Worm (Caenorhabditis elegans) whole organism, late embryonic: ENCODE results near the gene tufm-1.

ENCODE experiments used
- ahr-1 ChIP-seq: sonication (generic microtip); optimal IDR thresholded peaks from 2 replicates; lab custom pipeline; 2016; ENCODE audit warnings: missing genetic modification characterization, missing compliant biosample characterization
- ama-1 ChIP-seq: fragments of 150-350 bp; optimal IDR thresholded peaks from 2 replicates; lab custom pipeline; 2014
- ceh-9 ChIP-seq: sonication (generic microtip); optimal IDR thresholded peaks from 2 replicates; lab custom pipeline; 2016; ENCODE audit warnings: mild to moderate bottlenecking, missing genetic modification characterization, inconsistent platforms, missing compliant biosample characterization
- elt-2 ChIP-seq: sonication (generic microtip); optimal IDR thresholded peaks from 2 replicates; lab custom pipeline; 2016; ENCODE audit warnings: missing genetic modification reagents, missing genetic modification characterization, missing compliant biosample characterization
- ets-4 ChIP-seq: sonication (generic microtip); optimal IDR thresholded peaks from 2 replicates; lab custom pipeline; 2016; ENCODE audit warnings: missing genetic modification characterization, missing compliant biosample characterization
- fax-1 ChIP-seq: sonication (generic microtip); optimal IDR thresholded peaks from 2 replicates; lab custom pipeline; 2016; ENCODE audit warnings: missing genotype, missing genetic modification characterization, missing compliant biosample characterization
- fkh-10 ChIP-seq: fragments of 150-350 bp; optimal IDR thresholded peaks from 2 replicates; lab custom pipeline; 2014; ENCODE audit warnings: missing biosample characterization, missing genetic modification reagents, missing genetic modification characterization
- gmeb-2 ChIP-seq: sonication (generic microtip); optimal IDR thresholded peaks from 2 replicates; lab custom pipeline; 2016; ENCODE audit warnings: missing genetic modification characterization, inconsistent platforms, missing compliant biosample characterization
- hlh-6 ChIP-seq: sonication (generic microtip); optimal IDR thresholded peaks from 2 replicates; lab custom pipeline; 2016; ENCODE audit warnings: missing genotype, missing genetic modification characterization, missing compliant biosample characterization
- pha-4 ChIP-seq: fragments of 150-350 bp; optimal IDR thresholded peaks from 2 replicates; lab custom pipeline; 2018; ENCODE audit warnings: missing biosample characterization, missing genetic modification reagents, missing genetic modification characterization

ce11 chrIII:2811410-2811809 is 3.4 kb downstream of the tufm-1 start:
- TF ChIP-seq ceh-9 (tag; lab: Kevin White, UChicago) (no peak), ahr-1 (tag; lab: Kevin White, UChicago) (no peak), ama-1 (lab: Kevin White, UChicago) (no peak), ets-4 (tag; lab: Kevin White, UChicago) (no peak), pha-4 (no peak), hlh-6 (no peak), fax-1 (tag; lab: Kevin White, UChicago) (no peak), gmeb-2 (tag; lab: Kevin White, UChicago) (no peak), fkh-10 (no peak), elt-2 (tag; lab: Kevin White, UChicago) (no peak)
